Worm (Caenorhabditis elegans): ENCODE results near the gene htas-1.

- TF ChIP-seq tab-1 (GFP tag; IDR thresholded peaks at IDR 0.05), result no peak
- TF ChIP-seq klf-2 (GFP tag; conservative IDR thresholded peaks at IDR 0.05), result no peak
- TF ChIP-seq ref-1 (GFP tag; conservative IDR thresholded peaks at IDR 0.05), result no peak
Measured at ce11 chrIV:9655556-9655955, 27.8 kb downstream of the htas-1 start.
